Worm (Caenorhabditis elegans) whole organism, mixed stage, embryonic: ENCODE results near the gene Y43C5A.2.

Experiments
- lin-13 ChIP-seq: fragments of 150-350 bp; optimal IDR thresholded peaks from 2 replicates; lab custom pipeline; 2014; ENCODE audit warnings: missing biosample characterization, missing genetic modification characterization
- ztf-11 ChIP-seq: fragments of 150-350 bp; optimal IDR thresholded peaks from 2 replicates; lab custom pipeline; 2014; ENCODE audit warnings: missing biosample characterization, missing genetic modification characterization

DNA sequence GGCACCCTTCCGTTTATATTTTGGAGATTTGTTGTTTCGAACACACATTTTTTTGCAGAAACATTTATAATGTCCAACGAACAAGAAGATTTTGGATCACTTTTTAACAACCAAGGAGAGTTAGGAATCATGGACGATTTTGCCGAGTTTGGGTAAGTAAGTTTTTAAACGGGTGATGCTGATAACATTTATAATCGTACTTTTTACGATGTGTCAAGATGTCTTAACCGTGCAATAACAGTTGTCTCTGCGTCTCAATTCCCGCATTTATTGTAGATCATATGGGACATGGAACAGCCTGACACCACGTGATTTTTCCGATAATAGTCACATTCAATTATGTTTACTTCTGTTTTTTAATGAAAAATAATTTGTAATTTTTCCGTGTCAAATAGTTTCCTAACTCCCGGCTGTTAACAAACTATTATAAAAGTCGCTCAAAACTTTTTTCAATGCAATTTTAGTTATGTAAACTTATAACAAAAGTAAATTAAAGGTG is 19.1 kb upstream of the Y43C5A.2 start, which contains the start of gene daf-14:
- TF ChIP-seq ztf-11 (tag; lab: Kevin White, UChicago) (no peak), lin-13 (tag; lab: Kevin White, UChicago) (no peak)
